Fruit fly (Drosophila melanogaster) whole organism, embryonic: ENCODE results near the gene mal.
A peak's percentile ranks its signal among the peaks of the same experiment; 100 is the strongest.

ENCODE experiments used
- ATbp ChIP-seq: fragments of 200-800 bp; sonication (Bioruptor generic); optimal IDR thresholded peaks from 2 replicates; lab custom pipeline; 2017; ENCODE audit warnings: missing biosample characterization, mild to moderate bottlenecking, missing genetic modification characterization, missing genetic modification reagents
- CG10321 ChIP-seq: fragments of 200-800 bp; sonication (Bioruptor generic); IDR thresholded peaks from 2 replicates; pipeline ENCODE4 v1.3.6; 2022; ENCODE audit warnings: missing biosample characterization, missing genetic modification characterization
- CG16779 ChIP-seq: fragments of 200-800 bp; sonication (Bioruptor generic); IDR thresholded peaks from 2 replicates; pipeline ENCODE4 v1.3.6; 2022; ENCODE audit warnings: missing biosample characterization, missing genetic modification characterization
- CG18011 ChIP-seq: fragments of 200-800 bp; sonication (Bioruptor generic); optimal IDR thresholded peaks from 2 replicates; lab custom pipeline; 2017; ENCODE audit warnings: missing biosample characterization, missing genetic modification characterization, mild to moderate bottlenecking, moderate library complexity, missing genotype
- CG2199 ChIP-seq: fragments of 200-800 bp; sonication (Bioruptor generic); IDR thresholded peaks from 3 replicates; pipeline ENCODE4 v1.3.6; 2022; ENCODE audit warnings: missing biosample characterization, missing genetic modification characterization
- CG30431 ChIP-seq: fragments of 200-800 bp; sonication (Bioruptor generic); optimal IDR thresholded peaks from 2 replicates; lab custom pipeline; 2017; ENCODE audit warnings: missing biosample characterization, missing genetic modification characterization
- CG42726 ChIP-seq: fragments of 200-800 bp; sonication (Bioruptor generic); IDR thresholded peaks from 2 replicates; pipeline ENCODE4 v1.3.6; 2022; ENCODE audit warnings: missing biosample characterization, missing genetic modification characterization; ENCODE audit not compliant: partially characterized antibody
- CG6683 ChIP-seq: fragments of 200-800 bp; sonication (Bioruptor generic); optimal IDR thresholded peaks from 2 replicates; lab custom pipeline; 2017; ENCODE audit warnings: missing biosample characterization, mild to moderate bottlenecking, missing genetic modification characterization, missing genetic modification reagents
- CG6813 ChIP-seq: fragments of 200-800 bp; sonication (Bioruptor generic); optimal IDR thresholded peaks from 2 replicates; lab custom pipeline; 2017; ENCODE audit warnings: missing biosample characterization, missing genetic modification characterization, mild to moderate bottlenecking, moderate library complexity, missing genetic modification reagents
- CG7372 ChIP-seq: fragments of 200-800 bp; sonication (Bioruptor generic); IDR thresholded peaks from 2 replicates; pipeline ENCODE4 v1.3.6; 2022; ENCODE audit warnings: missing biosample characterization, missing genetic modification characterization
- CG7745 ChIP-seq: fragments of 200-800 bp; sonication (Bioruptor generic); optimal IDR thresholded peaks from 2 replicates; lab custom pipeline; 2018; ENCODE audit warnings: missing biosample characterization, mild to moderate bottlenecking, missing genetic modification characterization, moderate library complexity
- CG8281 ChIP-seq: fragments of 200-800 bp; sonication (Bioruptor generic); optimal IDR thresholded peaks from 2 replicates; lab custom pipeline; 2018; ENCODE audit warnings: missing biosample characterization, mild to moderate bottlenecking, missing genetic modification characterization, moderate library complexity
- CG8388 ChIP-seq: fragments of 200-800 bp; sonication (Bioruptor generic); optimal IDR thresholded peaks from 2 replicates; lab custom pipeline; 2019; ENCODE audit warnings: missing biosample characterization, mild to moderate bottlenecking, missing genetic modification characterization, moderate library complexity
- CTCF ChIP-seq: fragments of 200-800 bp; sonication (Bioruptor generic); optimal IDR thresholded peaks from 2 replicates; lab custom pipeline; 2017; ENCODE audit warnings: missing biosample characterization, mild to moderate bottlenecking, missing genetic modification characterization, moderate library complexity
- CrebB ChIP-seq: fragments of 200-800 bp; sonication (Bioruptor generic); optimal IDR thresholded peaks from 3 replicates; lab custom pipeline; 2018; ENCODE audit warnings: missing biosample characterization, mild to moderate bottlenecking, missing genetic modification characterization
- D ChIP-seq, 2 experiments: fragments of 200-800 bp in 1 of 2; fragments of >200 bp in 1 of 2; sonication (Bioruptor generic) in 1 of 2; optimal IDR thresholded peaks; 2 replicates in 1 of 2; 3 replicates in 1 of 2; lab custom pipeline; 2017; ENCODE audit warnings: mild to moderate bottlenecking in 1 of 2, missing biosample characterization in 1 of 2, missing genetic modification characterization in 1 of 2, missing genetic modification reagents in 1 of 2
- Doc3 ChIP-seq: fragments of 200-800 bp; sonication (Bioruptor generic); IDR thresholded peaks from 3 replicates; pipeline ENCODE4 v1.3.6; 2022; ENCODE audit warnings: missing biosample characterization, missing genetic modification characterization; ENCODE audit not compliant: partially characterized antibody
- Dref ChIP-seq: fragments of 200-800 bp; sonication (Bioruptor generic); IDR thresholded peaks from 2 replicates; pipeline ENCODE4 v1.3.6; 2022; ENCODE audit warnings: missing biosample characterization, missing genetic modification characterization
- Fer2 ChIP-seq: fragments of 200-800 bp; sonication (Bioruptor generic); optimal IDR thresholded peaks from 2 replicates; lab custom pipeline; 2018; ENCODE audit warnings: missing biosample characterization, mild to moderate bottlenecking, missing genetic modification characterization, moderate library complexity
- Hr78 ChIP-seq, 2 experiments: fragments of 200-800 bp in 1 of 2; fragments of >200 bp in 1 of 2; sonication (Bioruptor generic) in 1 of 2; optimal IDR thresholded peaks; 2 replicates each; lab custom pipeline; 2017 to 2019; ENCODE audit warnings: missing biosample characterization in 2 of 2, missing genetic modification characterization in 2 of 2, mild to moderate bottlenecking in 1 of 2, moderate library complexity in 1 of 2
- Hsf ChIP-seq: fragments of 200-800 bp; sonication (Bioruptor generic); optimal IDR thresholded peaks from 3 replicates; lab custom pipeline; 2016; ENCODE audit warnings: missing biosample characterization, missing genetic modification characterization
- Med ChIP-seq: fragments of 200-800 bp; sonication (Bioruptor generic); peaks from one replicate; lab custom pipeline; 2016; ENCODE audit warnings: missing biosample characterization, missing genetic modification characterization, mild to moderate bottlenecking, inconsistent platforms, moderate library complexity
- Myb ChIP-seq: fragments of 200-800 bp; sonication (Bioruptor generic); optimal IDR thresholded peaks from 2 replicates; lab custom pipeline; 2016; ENCODE audit warnings: missing biosample characterization, missing genetic modification characterization
- NC2β ChIP-seq: fragments of 200-800 bp; sonication (Bioruptor generic); optimal IDR thresholded peaks from 2 replicates; lab custom pipeline; 2016; ENCODE audit warnings: missing biosample characterization, missing genetic modification characterization
- Pdp1 ChIP-seq, 2 experiments: fragments of 200-800 bp; sonication (Bioruptor generic); optimal IDR thresholded peaks; 3 replicates each; lab custom pipeline; 2016; ENCODE audit warnings: missing biosample characterization in 2 of 2, missing genetic modification characterization in 2 of 2, mild to moderate bottlenecking in 1 of 2, moderate library complexity in 1 of 2
- aop ChIP-seq: fragments of 200-800 bp; sonication (Bioruptor generic); IDR thresholded peaks from 2 replicates; pipeline ENCODE4 v1.3.6; 2022; ENCODE audit warnings: missing biosample characterization, missing genetic modification characterization
- ap ChIP-seq: fragments of 200-800 bp; sonication (Bioruptor generic); IDR thresholded peaks from 2 replicates; pipeline ENCODE4 v1.3.6; 2022; ENCODE audit warnings: missing biosample characterization, missing genetic modification characterization
- bab2 ChIP-seq: fragments of 200-800 bp; sonication (Bioruptor generic); optimal IDR thresholded peaks from 2 replicates; lab custom pipeline; 2016; ENCODE audit warnings: missing biosample characterization, missing genetic modification characterization
- bcd ChIP-seq: fragments of 200-800 bp; sonication (Bioruptor generic); optimal IDR thresholded peaks from 2 replicates; lab custom pipeline; 2017; ENCODE audit warnings: missing biosample characterization, mild to moderate bottlenecking, missing genetic modification characterization
- chinmo ChIP-seq: fragments of 200-800 bp; sonication (Bioruptor generic); IDR thresholded peaks from 4 replicates; pipeline ENCODE4 v1.3.6; 2022; ENCODE audit warnings: missing biosample characterization, missing genetic modification characterization; ENCODE audit not compliant: partially characterized antibody
- corto ChIP-seq: fragments of 200-800 bp; sonication (Bioruptor generic); optimal IDR thresholded peaks from 2 replicates; lab custom pipeline; 2016; ENCODE audit warnings: missing biosample characterization, mild to moderate bottlenecking, missing genetic modification characterization, moderate library complexity
- dm ChIP-seq: fragments of 200-800 bp; sonication (Bioruptor generic); optimal IDR thresholded peaks from 3 replicates; lab custom pipeline; 2016; ENCODE audit warnings: missing biosample characterization, missing genetic modification characterization
- dysf ChIP-seq: fragments of 200-800 bp; sonication (Bioruptor generic); IDR thresholded peaks from 3 replicates; pipeline ENCODE4 v1.3.6; 2022; ENCODE audit warnings: missing biosample characterization, missing genetic modification characterization
- fd96Cb ChIP-seq: fragments of 200-800 bp; sonication (Bioruptor generic); optimal IDR thresholded peaks from 2 replicates; lab custom pipeline; 2018; ENCODE audit warnings: missing biosample characterization, mild to moderate bottlenecking, missing genetic modification characterization, moderate library complexity
- gfzf ChIP-seq: fragments of 200-800 bp; sonication (Bioruptor generic); optimal IDR thresholded peaks from 2 replicates; lab custom pipeline; 2016; ENCODE audit warnings: missing biosample characterization, mild to moderate bottlenecking, missing genetic modification characterization, moderate library complexity
- hkb ChIP-seq, 2 experiments: fragments of 200-800 bp in 1 of 2; fragments of >200 bp in 1 of 2; sonication (Bioruptor generic) in 1 of 2; IDR thresholded peaks in 1 of 2; optimal IDR thresholded peaks in 1 of 2; 2 replicates each; pipeline versions ENCODE4 v1.3.6 to Lab custom; 2017 to 2022; ENCODE audit warnings: missing biosample characterization in 1 of 2, missing genetic modification characterization in 1 of 2
- lmd ChIP-seq: fragments of 200-800 bp; sonication (Bioruptor generic); IDR thresholded peaks from 2 replicates; pipeline ENCODE4 v1.3.6; 2022; ENCODE audit warnings: missing biosample characterization, missing genetic modification characterization
- nmo ChIP-seq: fragments of 200-800 bp; sonication (Bioruptor generic); optimal IDR thresholded peaks from 2 replicates; lab custom pipeline; 2018; ENCODE audit warnings: missing biosample characterization, mild to moderate bottlenecking, missing genetic modification characterization, moderate library complexity
- nom ChIP-seq: fragments of 200-800 bp; sonication (Bioruptor generic); optimal IDR thresholded peaks from 2 replicates; lab custom pipeline; 2017; ENCODE audit warnings: missing biosample characterization, missing genetic modification characterization, mild to moderate bottlenecking, moderate library complexity, missing genetic modification reagents
- run ChIP-seq: fragments of 200-800 bp; sonication (Bioruptor generic); optimal IDR thresholded peaks from 3 replicates; lab custom pipeline; 2018; ENCODE audit warnings: missing biosample characterization, mild to moderate bottlenecking, missing genetic modification characterization
- salm ChIP-seq: fragments of 200-800 bp; sonication (Bioruptor generic); optimal IDR thresholded peaks from 2 replicates; lab custom pipeline; 2018; ENCODE audit warnings: missing biosample characterization, mild to moderate bottlenecking, missing genetic modification characterization
- sim ChIP-seq: fragments of 200-800 bp; sonication (Bioruptor generic); IDR thresholded peaks from 2 replicates; pipeline ENCODE4 v1.3.6; 2022; ENCODE audit warnings: missing biosample characterization, missing genetic modification characterization
- ssp ChIP-seq: fragments of 200-800 bp; sonication (Bioruptor generic); IDR thresholded peaks from 2 replicates; pipeline ENCODE4 v1.3.6; 2022; ENCODE audit warnings: missing biosample characterization, missing genetic modification characterization
- sug ChIP-seq: fragments of 200-800 bp; optimal IDR thresholded peaks from 2 replicates; lab custom pipeline; 2019; ENCODE audit warnings: missing biosample characterization, mild to moderate bottlenecking, missing genetic modification characterization, moderate library complexity

Gene mal

dm6 chrX:20468192-20468591 lies 38.7 kb downstream of the mal start (continued):
- TF ChIP-seq nom (GFP tag; lab: Kevin White, UChicago) (peak; percentile 88), Med (peak; percentile 70), Myb (peak; percentile 17), gfzf (peak; percentile 31), sug (tag; lab: Kevin White, UChicago) (peak; percentile 1), CG42726 (GFP tag; lab: Robert Waterston, UW) (no peak)

- TF ChIP-seq Dref (no peak), Pdp1 (GFP tag; optimal IDR thresholded peaks at IDR 0.05; lab: Kevin White, UChicago) (peak in 1 of 2 experiments; percentile 91), CG30431 (GFP tag; lab: Kevin White, UChicago) (no peak), CG10321 (GFP tag; lab: Robert Waterston, UW) (peak; percentile 78)
Observed at dm6 chrX:20470701-20471100, 41.2 kb downstream of the mal start.

- TF ChIP-seq CG8281 (tag; lab: Kevin White, UChicago) (peak; percentile 96), CG7372 (GFP tag; lab: Robert Waterston, UW) (peak; percentile 38; the same call in 1 of the 2 replicates), Fer2 (no peak), NC2β (GFP tag; lab: Kevin White, UChicago) (no peak)
Observed at dm6 chrX:20478674-20479073, 49.2 kb downstream of the mal start.

DNA sequence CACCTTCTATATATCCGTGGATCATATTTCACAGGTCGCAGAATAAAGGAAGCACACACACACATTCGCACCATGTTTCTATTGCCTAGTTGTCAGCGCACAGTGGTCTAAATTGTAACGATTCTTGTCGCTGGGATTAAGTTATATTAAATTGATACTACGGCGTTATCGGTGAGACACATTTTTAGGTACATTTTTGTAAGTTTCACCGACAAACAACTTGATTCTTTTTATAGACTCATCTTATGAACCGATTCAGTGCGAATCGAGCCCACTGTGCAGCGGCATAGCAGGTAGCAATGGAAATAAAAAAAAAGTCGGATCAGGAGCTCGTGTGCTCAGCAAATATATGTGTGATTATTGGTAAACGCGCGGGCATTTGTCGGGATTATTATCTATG lies 50.9 kb downstream of the mal start:
- TF ChIP-seq Hsf (GFP tag; lab: Kevin White, UChicago) (peak; percentile 76), D (optimal IDR thresholded peaks at IDR 0.05; lab: Kevin White, UChicago) (no peak), D (GFP tag; optimal IDR thresholded peaks at IDR 0.05; lab: Kevin White, UChicago) (peak; percentile 47), bab2 (GFP tag; lab: Kevin White, UChicago) (peak; percentile 77), sim (GFP tag; lab: Robert Waterston, UW) (0 out of 2 replicates have a peak, but pooled peaks have one; percentile 10), lmd (peak; percentile 67), bcd (peak; percentile 66), Hr78 (GFP tag; optimal IDR thresholded peaks at IDR 0.05; lab: Kevin White, UChicago) (no peak), chinmo (GFP tag; lab: Robert Waterston, UW) (no peak), CG2199 (GFP tag; lab: Robert Waterston, UW) (peak; percentile 54; the same call in 1 of the 3 replicates), CG18011 (peak; percentile 36), CG8388 (GFP tag; lab: Kevin White, UChicago) (peak; percentile 73), dm (GFP tag; lab: Kevin White, UChicago) (peak; percentile 33), CG8281 (tag; lab: Kevin White, UChicago) (peak; percentile 17), CG16779 (no peak), Doc3 (GFP tag; lab: Robert Waterston, UW) (no peak), CrebB (tag; lab: Kevin White, UChicago) (peak; percentile 38), corto (GFP tag; lab: Kevin White, UChicago) (peak; percentile 43), hkb (optimal IDR thresholded peaks at IDR 0.05; lab: Kevin White, UChicago) (no peak), hkb (GFP tag; IDR thresholded peaks at IDR 0.05; lab: Robert Waterston, UW) (peak; percentile 80), ssp (0 out of 2 replicates have a peak, but pooled peaks have one; percentile 32), salm (tag; lab: Kevin White, UChicago) (peak; percentile 26), dysf (GFP tag; lab: Robert Waterston, UW) (peak; percentile 60; the same call in 2 of the 3 replicates), ATbp (GFP tag; lab: Kevin White, UChicago) (peak; percentile 73), CG6683 (GFP tag; lab: Kevin White, UChicago) (no peak), CG30431 (GFP tag; lab: Kevin White, UChicago) (peak; percentile 71), ap (peak; percentile 59), run (peak; percentile 14), nmo (GFP tag; lab: Kevin White, UChicago) (peak; percentile 63), CG6813 (GFP tag; lab: Kevin White, UChicago) (peak; percentile 69), CG7745 (no peak), aop (GFP tag; lab: Robert Waterston, UW) (peak; percentile 62; the same call in 1 of the 2 replicates), CTCF (no peak), fd96Cb (tag; lab: Kevin White, UChicago) (peak; percentile 74)
